Worm (Caenorhabditis elegans) whole organism, L4 larva: Measurements from ENCODE around the gene kin-20.

Experiments used
- F26F4.8 ChIP-seq: fragments of 200-800 bp; sonication (Bioruptor generic); conservative IDR thresholded peaks from 2 replicates; pipeline ENCODE4 v1.3.6; 2022; ENCODE audit warnings: missing genetic modification characterization, missing compliant biosample characterization
- F49E8.2 ChIP-seq: sonication (generic microtip); optimal IDR thresholded peaks from 2 replicates; lab custom pipeline; 2016; ENCODE audit warnings: missing compliant biosample characterization, mild to moderate bottlenecking, missing genetic modification characterization, borderline replicate concordance
- Y105C5A.15 ChIP-seq: fragments of 200-800 bp; sonication (Bioruptor generic); IDR thresholded peaks from 2 replicates; pipeline ENCODE4 v1.3.6; 2022; ENCODE audit warnings: missing genetic modification characterization, missing compliant biosample characterization
- Y5F2A.4 ChIP-seq: fragments of 200-800 bp; sonication (Bioruptor generic); optimal IDR thresholded peaks from 2 replicates; lab custom pipeline; 2018; ENCODE audit warnings: mild to moderate bottlenecking, missing genetic modification characterization, missing compliant biosample characterization
- ZK337.2 ChIP-seq: fragments of 200-800 bp; sonication (Bioruptor generic); IDR thresholded peaks from 2 replicates; pipeline ENCODE4 v1.3.6; 2022; ENCODE audit warnings: missing genetic modification reagents, missing genetic modification characterization, missing compliant biosample characterization
- ZK546.5 ChIP-seq, 2 experiments: sonication (generic microtip); optimal IDR thresholded peaks; 2 replicates each; lab custom pipeline; 2017; ENCODE audit warnings: missing biosample characterization in 2 of 2, missing genetic modification characterization in 2 of 2
- aly-2 ChIP-seq: sonication (generic microtip); optimal IDR thresholded peaks from 2 replicates; lab custom pipeline; 2018; ENCODE audit warnings: missing biosample characterization, missing genetic modification characterization
- ama-1 ChIP-seq: fragments of 150-350 bp; optimal IDR thresholded peaks from 2 replicates; lab custom pipeline; 2014; ENCODE audit warnings: inconsistent platforms, mixed read lengths
- arid-1 ChIP-seq: fragments of 200-800 bp; sonication (Bioruptor generic); conservative IDR thresholded peaks from 2 replicates; pipeline ENCODE4 v1.3.6; 2022; ENCODE audit warnings: missing genetic modification reagents, missing genetic modification characterization, missing compliant biosample characterization
- attf-4 ChIP-seq: sonication (generic microtip); optimal IDR thresholded peaks from 3 replicates; lab custom pipeline; 2017; ENCODE audit warnings: missing biosample characterization, missing genetic modification characterization
- ceh-20 ChIP-seq: fragments of 200-800 bp; sonication (Bioruptor generic); IDR thresholded peaks from 2 replicates; pipeline ENCODE4 v1.3.6; 2022; ENCODE audit warnings: missing genetic modification reagents, missing genetic modification characterization, missing compliant biosample characterization
- ceh-28 ChIP-seq: fragments of 150-350 bp; optimal IDR thresholded peaks from 2 replicates; lab custom pipeline; 2014; ENCODE audit warnings: missing biosample characterization, missing genetic modification reagents, missing genetic modification characterization
- ceh-32 ChIP-seq: sonication (generic microtip); optimal IDR thresholded peaks from 2 replicates; lab custom pipeline; 2016; ENCODE audit warnings: mild to moderate bottlenecking, missing genetic modification characterization, missing compliant biosample characterization; ENCODE audit not compliant: poor library complexity
- ceh-82 ChIP-seq: sonication (generic microtip); optimal IDR thresholded peaks from 2 replicates; lab custom pipeline; 2017; ENCODE audit warnings: missing biosample characterization, missing genetic modification characterization
- ctbp-1 ChIP-seq: fragments of 200-800 bp; sonication (Bioruptor generic); IDR thresholded peaks from 2 replicates; pipeline ENCODE4 v1.3.6; 2022; ENCODE audit warnings: missing genetic modification reagents, missing genetic modification characterization, missing compliant biosample characterization
- daf-16 ChIP-seq, 3 experiments: sonication (generic microtip); optimal IDR thresholded peaks; 2 replicates each; lab custom pipeline; 2016 to 2017; ENCODE audit warnings: missing genetic modification characterization in 3 of 3, missing genetic modification reagents in 3 of 3, mild to moderate bottlenecking in 2 of 3, missing compliant biosample characterization in 2 of 3, missing biosample characterization in 1 of 3, moderate library complexity in 1 of 3
- daf-8 ChIP-seq: fragments of 200-800 bp; sonication (Bioruptor generic); IDR thresholded peaks from 2 replicates; pipeline ENCODE4 v1.3.6; 2022; ENCODE audit warnings: missing genetic modification characterization, missing compliant biosample characterization
- dmd-6 ChIP-seq: fragments of 200-800 bp; sonication (Bioruptor generic); IDR thresholded peaks from 2 replicates; pipeline ENCODE4 v1.3.6; 2022; ENCODE audit warnings: missing genetic modification reagents, missing genetic modification characterization, missing compliant biosample characterization
- dmd-9 ChIP-seq: fragments of 200-800 bp; sonication (Bioruptor generic); IDR thresholded peaks from 2 replicates; pipeline ENCODE4 v1.3.6; 2022; ENCODE audit warnings: missing genetic modification reagents, missing genetic modification characterization, missing compliant biosample characterization
- dpl-1 ChIP-seq: fragments of 150-350 bp; optimal IDR thresholded peaks from 2 replicates; lab custom pipeline; 2014; ENCODE audit warnings: missing biosample characterization, missing genetic modification reagents, missing genetic modification characterization
- duxl-1 ChIP-seq: sonication (generic microtip); optimal IDR thresholded peaks from 2 replicates; lab custom pipeline; 2016; ENCODE audit warnings: mild to moderate bottlenecking, missing genetic modification characterization, moderate library complexity, missing compliant biosample characterization; ENCODE audit not compliant: poor library complexity
- dve-1 ChIP-seq: sonication (generic microtip); optimal IDR thresholded peaks from 2 replicates; lab custom pipeline; 2017; ENCODE audit warnings: antibody characterized with exemption, mild to moderate bottlenecking, missing genetic modification characterization, missing compliant biosample characterization; ENCODE audit not compliant: insufficient read depth
- egl-43 ChIP-seq: fragments of 200-800 bp; sonication (Bioruptor generic); IDR thresholded peaks from 2 replicates; pipeline ENCODE4 v1.3.6; 2022; ENCODE audit warnings: missing genetic modification reagents, missing genetic modification characterization, missing compliant biosample characterization
- gei-8 ChIP-seq: fragments of 200-800 bp; sonication (Bioruptor generic); optimal IDR thresholded peaks from 2 replicates; lab custom pipeline; 2018; ENCODE audit warnings: mild to moderate bottlenecking, missing genetic modification characterization, missing compliant biosample characterization
- hif-1 ChIP-seq, 2 experiments: sonication (generic microtip); optimal IDR thresholded peaks; 2 replicates each; lab custom pipeline; 2016 to 2017; ENCODE audit warnings: missing compliant biosample characterization in 2 of 2, missing genetic modification characterization in 2 of 2, missing genetic modification reagents in 2 of 2, missing genotype in 2 of 2, mild to moderate bottlenecking in 1 of 2
- hlh-11 ChIP-seq: fragments of 200-800 bp; sonication (Bioruptor generic); optimal IDR thresholded peaks from 2 replicates; lab custom pipeline; 2018; ENCODE audit warnings: mild to moderate bottlenecking, missing genetic modification characterization, missing compliant biosample characterization
- hlh-30 ChIP-seq: sonication (generic microtip); optimal IDR thresholded peaks from 2 replicates; lab custom pipeline; 2017; ENCODE audit warnings: antibody characterized with exemption, mild to moderate bottlenecking, missing genetic modification characterization, missing compliant biosample characterization; ENCODE audit not compliant: insufficient read depth
- jun-1 ChIP-seq: fragments of 150-350 bp; optimal IDR thresholded peaks from 2 replicates; lab custom pipeline; 2014; ENCODE audit warnings: missing biosample characterization, missing genetic modification reagents, missing genetic modification characterization
- lim-7 ChIP-seq: fragments of 200-800 bp; sonication (Bioruptor generic); IDR thresholded peaks from 2 replicates; pipeline ENCODE4 v1.3.6; 2022; ENCODE audit warnings: missing genetic modification characterization, missing compliant biosample characterization
- lin-1 ChIP-seq: fragments of 200-800 bp; sonication (Bioruptor generic); IDR thresholded peaks from 2 replicates; pipeline ENCODE4 v1.3.6; 2022; ENCODE audit warnings: missing genetic modification reagents, missing genetic modification characterization, missing compliant biosample characterization
- lin-13 ChIP-seq: fragments of 150-350 bp; optimal IDR thresholded peaks from 2 replicates; lab custom pipeline; 2014; ENCODE audit warnings: missing biosample characterization, missing genetic modification reagents, missing genetic modification characterization
- lin-29 ChIP-seq: fragments of 200-800 bp; sonication (Bioruptor generic); IDR thresholded peaks from 2 replicates; pipeline ENCODE4 v1.3.6; 2022; ENCODE audit warnings: missing genetic modification reagents, missing genetic modification characterization, missing compliant biosample characterization
- lin-38 ChIP-seq: fragments of 200-800 bp; sonication (Bioruptor generic); IDR thresholded peaks from 2 replicates; pipeline ENCODE4 v1.3.6; 2022; ENCODE audit warnings: missing genetic modification reagents, missing genetic modification characterization, missing compliant biosample characterization
- madf-5 ChIP-seq, 2 experiments: fragments of 200-800 bp; sonication (Bioruptor generic); IDR thresholded peaks; 2 replicates each; pipeline ENCODE4 v1.3.6; 2022; ENCODE audit warnings: missing compliant biosample characterization in 2 of 2, missing genetic modification characterization in 2 of 2
- mdt-29 ChIP-seq: fragments of 200-800 bp; sonication (Bioruptor generic); IDR thresholded peaks from 2 replicates; pipeline ENCODE4 v1.3.6; 2022; ENCODE audit warnings: missing genetic modification reagents, missing genetic modification characterization, missing compliant biosample characterization
- mep-1 ChIP-seq: fragments of 150-350 bp; sonication (generic microtip); optimal IDR thresholded peaks from 3 replicates; lab custom pipeline; 2014; ENCODE audit warnings: missing biosample characterization, missing genetic modification characterization
- nhr-102 ChIP-seq: sonication (generic microtip); optimal IDR thresholded peaks from 2 replicates; lab custom pipeline; 2016; ENCODE audit warnings: mild to moderate bottlenecking, missing genetic modification characterization, moderate library complexity, missing compliant biosample characterization
- nhr-11 ChIP-seq: fragments of 150-350 bp; optimal IDR thresholded peaks from 2 replicates; lab custom pipeline; 2014; ENCODE audit warnings: missing biosample characterization, missing genetic modification characterization
- nhr-111 ChIP-seq: fragments of 200-800 bp; sonication (Bioruptor generic); optimal IDR thresholded peaks from 2 replicates; lab custom pipeline; 2018; ENCODE audit warnings: mild to moderate bottlenecking, missing genetic modification characterization, missing compliant biosample characterization
- nhr-41 ChIP-seq: fragments of 200-800 bp; sonication (Bioruptor generic); IDR thresholded peaks from 2 replicates; pipeline ENCODE4 v1.3.6; 2022; ENCODE audit warnings: missing genetic modification reagents, missing genetic modification characterization, missing compliant biosample characterization
- rbr-2 ChIP-seq: sonication (generic microtip); optimal IDR thresholded peaks from 2 replicates; lab custom pipeline; 2016; ENCODE audit warnings: missing genotype, missing genetic modification characterization, missing compliant biosample characterization
- saeg-2 ChIP-seq: fragments of 200-800 bp; sonication (Bioruptor generic); IDR thresholded peaks from 2 replicates; pipeline ENCODE4 v1.3.6; 2022; ENCODE audit warnings: missing genetic modification reagents, missing genetic modification characterization, missing compliant biosample characterization
- set-16 ChIP-seq: fragments of 200-800 bp; sonication (Bioruptor generic); IDR thresholded peaks from 2 replicates; pipeline ENCODE4 v1.3.6; 2022; ENCODE audit warnings: missing genetic modification reagents, missing genetic modification characterization, missing compliant biosample characterization
- skn-1 ChIP-seq: fragments of 150-350 bp; optimal IDR thresholded peaks from 2 replicates; lab custom pipeline; 2014; ENCODE audit warnings: missing biosample characterization, missing genetic modification characterization
- snpc-1.2 ChIP-seq: fragments of 200-800 bp; sonication (Bioruptor generic); IDR thresholded peaks from 2 replicates; pipeline ENCODE4 v1.3.6; 2022; ENCODE audit warnings: missing genetic modification reagents, missing genetic modification characterization, missing compliant biosample characterization
- snpc-4 ChIP-seq: fragments of 150-350 bp; optimal IDR thresholded peaks from 2 replicates; lab custom pipeline; 2014; ENCODE audit warnings: missing biosample characterization, missing genetic modification characterization
- spr-3 ChIP-seq: fragments of 200-800 bp; sonication (Bioruptor generic); optimal IDR thresholded peaks from 2 replicates; lab custom pipeline; 2018; ENCODE audit warnings: mild to moderate bottlenecking, missing genetic modification characterization, missing compliant biosample characterization
- vab-7 ChIP-seq: fragments of 200-800 bp; sonication (Bioruptor generic); IDR thresholded peaks from 2 replicates; pipeline ENCODE4 v1.3.6; 2022; ENCODE audit warnings: missing genetic modification reagents, missing genetic modification characterization, missing compliant biosample characterization
- zfp-2 ChIP-seq: sonication (generic microtip); optimal IDR thresholded peaks from 2 replicates; lab custom pipeline; 2016; ENCODE audit warnings: mild to moderate bottlenecking, missing genetic modification characterization, missing compliant biosample characterization
- zfp-3 ChIP-seq: fragments of 200-800 bp; sonication (Bioruptor generic); conservative IDR thresholded peaks from 2 replicates; pipeline ENCODE4 v1.3.6; 2022; ENCODE audit warnings: missing genetic modification reagents, missing genetic modification characterization, missing compliant biosample characterization
- ztf-11 ChIP-seq: fragments of 150-350 bp; optimal IDR thresholded peaks from 2 replicates; lab custom pipeline; 2014; ENCODE audit warnings: missing biosample characterization, missing genetic modification characterization

kin-20 gene

DNA sequence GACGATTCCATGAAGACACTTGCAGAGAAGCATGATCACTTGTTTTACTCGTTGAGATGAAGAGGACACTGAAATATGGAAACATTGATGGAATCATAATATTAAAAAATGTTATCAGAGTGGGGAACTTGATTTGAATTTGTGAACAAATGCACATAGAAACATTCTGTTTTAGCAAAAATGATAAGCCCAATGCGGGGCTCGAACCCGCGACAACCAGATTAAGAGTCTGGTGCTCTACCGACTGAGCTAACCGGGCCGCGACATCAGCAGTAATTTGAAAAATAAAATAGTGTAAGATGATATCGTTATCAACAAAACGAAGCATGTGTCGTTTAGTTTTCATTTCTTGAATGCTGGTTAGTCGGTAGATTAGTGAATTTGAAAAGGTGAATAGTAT lies 36.4 kb downstream of the kin-20 start (continued):
- TF ChIP-seq hlh-11 (no peak), madf-5 (GFP tag; IDR thresholded peaks at IDR 0.05; lab: Robert Waterston, UW) (no peak), nhr-11 (tag; lab: Kevin White, UChicago) (no peak), Y105C5A.15 (GFP tag; lab: Robert Waterston, UW) (no peak), nhr-41 (GFP tag; lab: Robert Waterston, UW) (no peak), ZK337.2 (GFP tag; lab: Robert Waterston, UW) (0 out of 2 replicates have a peak, but pooled peaks have one; percentile 10), ceh-32 (tag; lab: Kevin White, UChicago) (no peak), F26F4.8 (peak; percentile 59; the same call in 1 of the 2 replicates), ZK546.5 (tag; optimal IDR thresholded peaks at IDR 0.05; lab: Kevin White, UChicago) (no peak), lin-29 (GFP tag; lab: Robert Waterston, UW) (no peak), zfp-2 (no peak), arid-1 (GFP tag; lab: Robert Waterston, UW) (no peak), nhr-111 (GFP tag; lab: Kevin White, UChicago) (no peak), ceh-20 (GFP tag; lab: Robert Waterston, UW) (no peak), ctbp-1 (GFP tag; lab: Robert Waterston, UW) (no peak), dpl-1 (GFP tag; lab: Kevin White, UChicago) (no peak), egl-43 (GFP tag; lab: Robert Waterston, UW) (peak; percentile 77), attf-4 (tag; lab: Kevin White, UChicago) (no peak), zfp-3 (GFP tag; lab: Robert Waterston, UW) (no peak), snpc-4 (tag; lab: Kevin White, UChicago) (no peak), daf-8 (GFP tag; lab: Robert Waterston, UW) (no peak), lin-13 (GFP tag; lab: Kevin White, UChicago) (no peak), gei-8 (GFP tag; lab: Kevin White, UChicago) (no peak), aly-2 (tag; lab: Kevin White, UChicago) (no peak), ceh-82 (no peak), saeg-2 (GFP tag; lab: Robert Waterston, UW) (no peak), hif-1 (tag; optimal IDR thresholded peaks at IDR 0.05; lab: Kevin White, UChicago) (no peak), spr-3 (GFP tag; lab: Kevin White, UChicago) (no peak), skn-1 (no peak), ama-1 (no peak), mdt-29 (GFP tag; lab: Robert Waterston, UW) (no peak), dmd-9 (GFP tag; lab: Robert Waterston, UW) (no peak), nhr-102 (tag; lab: Kevin White, UChicago) (no peak), ceh-28 (tag; lab: Kevin White, UChicago) (no peak), F49E8.2 (no peak)

DNA sequence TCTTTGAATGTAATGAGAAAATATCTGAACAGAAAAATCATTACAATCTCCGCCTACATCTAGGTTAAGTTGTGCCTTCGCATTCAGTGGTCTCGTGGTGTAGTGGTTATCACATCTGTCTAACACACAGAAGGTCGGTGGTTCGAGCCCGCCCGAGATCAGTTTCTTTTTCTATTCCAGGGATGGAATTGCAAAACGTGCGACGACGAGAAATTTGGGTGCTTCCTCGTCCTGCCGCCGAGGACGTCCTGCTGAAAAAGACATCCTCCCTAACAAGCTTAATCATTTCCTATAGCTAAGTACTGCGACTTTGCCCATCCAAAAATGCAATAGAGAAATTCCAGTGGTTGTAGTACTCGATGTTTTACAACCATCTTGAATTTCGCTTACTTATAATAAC lies 41.5 kb downstream of the kin-20 start:
- TF ChIP-seq lin-38 = peak; percentile 57
- 0 out of 2 replicates have a peak, but pooled peaks have one; percentile 26 for TF ChIP-seq vab-7 (GFP tag; lab: Robert Waterston, UW)
- no peak for TF ChIP-seq jun-1 (tag; lab: Kevin White, UChicago)
- TF ChIP-seq duxl-1 (tag; lab: Kevin White, UChicago) = peak; percentile 54
- TF ChIP-seq snpc-1.2 = peak; percentile 81
- peak; percentile 53 for TF ChIP-seq egl-43 (GFP tag; lab: Robert Waterston, UW)
- TF ChIP-seq Y5F2A.4 (GFP tag; lab: Kevin White, UChicago) = no peak
- no peak; the same call in 1 of the 2 replicates for TF ChIP-seq set-16 (GFP tag; lab: Robert Waterston, UW)
- TF ChIP-seq dve-1 (tag; lab: Kevin White, UChicago) = peak; percentile 41
- no peak for TF ChIP-seq ztf-11 (tag; lab: Kevin White, UChicago)
- peak; percentile 28 for TF ChIP-seq mep-1
- peak; percentile 42 for TF ChIP-seq hlh-30 (tag; lab: Kevin White, UChicago)
- peak in 1 of 2 experiments; percentile 1 for TF ChIP-seq daf-16 (GFP tag; optimal IDR thresholded peaks at IDR 0.05; lab: Kevin White, UChicago)
- TF ChIP-seq daf-16 (tag; optimal IDR thresholded peaks at IDR 0.05; lab: Kevin White, UChicago) = peak; percentile 28
- no peak for TF ChIP-seq hif-1 (tag; optimal IDR thresholded peaks at IDR 0.05; lab: Kevin White, UChicago)
- peak; percentile 24 for TF ChIP-seq hlh-11
- TF ChIP-seq lin-1 (GFP tag; lab: Robert Waterston, UW) = peak; percentile 52; the same call in 1 of the 2 replicates
- no peak for TF ChIP-seq rbr-2 (tag; lab: Kevin White, UChicago)
- TF ChIP-seq dmd-6 (GFP tag; lab: Robert Waterston, UW) = peak; percentile 51
- peak; percentile 55; the same call in 1 of the 2 replicates for TF ChIP-seq lim-7 (GFP tag; lab: Robert Waterston, UW)
